Worm (Caenorhabditis elegans): ENCODE results near the gene hsd-3.
A peak's percentile ranks its signal among the peaks of the same experiment; 100 is the strongest.

hsd-3 gene

DNA sequence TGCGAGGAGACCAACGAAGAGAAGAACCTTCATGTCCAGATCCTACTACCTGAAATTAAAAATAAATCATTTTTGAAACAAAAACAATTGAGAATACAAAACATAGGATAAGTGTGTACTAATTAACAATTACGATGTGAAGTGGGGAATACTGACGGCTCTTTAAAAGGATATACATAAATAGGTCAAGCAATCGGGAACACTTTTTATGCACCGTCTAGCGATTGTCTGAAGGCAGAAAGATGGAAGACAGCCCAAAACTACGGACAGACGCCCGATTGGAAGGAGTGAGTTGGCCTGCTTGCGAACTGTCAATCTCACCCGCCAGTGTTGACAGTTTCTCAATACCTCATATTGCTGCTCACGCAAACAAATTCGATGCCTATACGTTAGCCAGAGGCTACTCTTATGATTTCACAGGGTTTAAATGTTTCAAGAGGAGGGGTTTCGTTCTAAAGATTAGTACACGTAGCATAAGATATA, 38.2 kb upstream of the hsd-3 start, which contains the start of gene calu-1:
Gene calu-1, minus strand, starts transcription at position 51 of the 483 bp plus-strand sequence.
- TF ChIP-seq ceh-83 (GFP tag; optimal IDR thresholded peaks at IDR 0.05) (no peak), nhr-2 (tag; optimal IDR thresholded peaks at IDR 0.05) (no peak), mep-1 (tag; optimal IDR thresholded peaks at IDR 0.05) (no peak), ceh-43 (GFP tag; optimal IDR thresholded peaks at IDR 0.05) (no peak), elt-3 (tag; optimal IDR thresholded peaks at IDR 0.05) (no peak), flh-1 (GFP tag; optimal IDR thresholded peaks at IDR 0.05) (no peak), M03D4.4 (tag; optimal IDR thresholded peaks at IDR 0.05) (no peak), ceh-39 (tag; optimal IDR thresholded peaks at IDR 0.05) (no peak), cnd-1 (tag; optimal IDR thresholded peaks at IDR 0.05) (no peak), zip-8 (tag; optimal IDR thresholded peaks at IDR 0.05) (no peak), lin-32 (GFP tag; optimal IDR thresholded peaks at IDR 0.05) (no peak), unc-62 (GFP tag; optimal IDR thresholded peaks at IDR 0.05) (no peak), ces-1 (GFP tag; optimal IDR thresholded peaks at IDR 0.05) (no peak), mls-2 (tag; optimal IDR thresholded peaks at IDR 0.05) (no peak)

DNA sequence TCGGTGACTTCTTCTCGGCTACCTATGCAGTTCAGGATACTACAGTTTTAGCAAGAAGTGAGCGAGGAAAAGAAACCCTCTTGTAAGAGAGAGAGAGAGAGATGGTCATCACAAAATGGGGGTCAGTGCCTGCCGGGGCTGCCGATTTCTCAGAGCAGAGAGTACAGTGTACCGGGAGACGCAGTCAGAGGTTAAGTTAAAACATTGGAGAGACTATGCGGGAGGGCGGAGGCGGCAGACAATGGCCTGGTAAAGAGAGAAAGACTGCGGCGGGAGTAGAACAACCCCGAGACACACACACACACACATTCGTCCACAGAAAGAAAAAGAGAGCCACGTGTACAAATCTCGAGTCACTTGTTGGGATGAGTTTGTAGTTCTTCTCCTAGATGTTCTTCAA, 37.7 kb upstream of the hsd-3 start:
- TF ChIP-seq ceh-83 (GFP tag; optimal IDR thresholded peaks at IDR 0.05) (no peak), mab-5 (tag; optimal IDR thresholded peaks at IDR 0.05) (no peak), ham-2 (GFP tag; optimal IDR thresholded peaks at IDR 0.05) (peak; percentile 5), unc-62 (GFP tag; optimal IDR thresholded peaks at IDR 0.05) (no peak), lsy-2 (tag; optimal IDR thresholded peaks at IDR 0.05) (no peak), ces-1 (GFP tag; optimal IDR thresholded peaks at IDR 0.05) (peak; percentile 11), sem-2 (GFP tag; optimal IDR thresholded peaks at IDR 0.05) (no peak), unc-39 (tag; optimal IDR thresholded peaks at IDR 0.05) (no peak), blmp-1 (tag; optimal IDR thresholded peaks at IDR 0.05) (no peak), nhr-12 (tag; optimal IDR thresholded peaks at IDR 0.05) (no peak), nhr-2 (tag; optimal IDR thresholded peaks at IDR 0.05) (no peak), snpc-4 (tag; optimal IDR thresholded peaks at IDR 0.05) (no peak), ceh-39 (tag; optimal IDR thresholded peaks at IDR 0.05) (no peak), ceh-43 (GFP tag; optimal IDR thresholded peaks at IDR 0.05) (no peak), unc-120 (tag; optimal IDR thresholded peaks at IDR 0.05; ENCODE audit: poor library complexity, severe bottlenecking) (peak; percentile 61), nhr-76 (tag; optimal IDR thresholded peaks at IDR 0.05) (no peak), lin-32 (GFP tag; optimal IDR thresholded peaks at IDR 0.05) (no peak), elt-3 (tag; optimal IDR thresholded peaks at IDR 0.05) (no peak), lin-13 (tag; optimal IDR thresholded peaks at IDR 0.05) (no peak), drap-1 (GFP tag; optimal IDR thresholded peaks at IDR 0.05) (no peak), ztf-11 (tag; optimal IDR thresholded peaks at IDR 0.05) (no peak), pha-4 (tag; optimal IDR thresholded peaks at IDR 0.05) (no peak), nhr-237 (tag; optimal IDR thresholded peaks at IDR 0.05) (no peak), sptf-1 (tag; optimal IDR thresholded peaks at IDR 0.05) (no peak), cnd-1 (tag; optimal IDR thresholded peaks at IDR 0.05) (no peak), M03D4.4 (tag; optimal IDR thresholded peaks at IDR 0.05) (peak; percentile 3), zip-8 (tag; optimal IDR thresholded peaks at IDR 0.05) (no peak), mls-2 (tag; optimal IDR thresholded peaks at IDR 0.05) (no peak), flh-1 (GFP tag; optimal IDR thresholded peaks at IDR 0.05) (no peak), mep-1 (tag; optimal IDR thresholded peaks at IDR 0.05) (no peak), hlh-1 (tag; optimal IDR thresholded peaks at IDR 0.05) (peak; percentile 23), elt-1 (tag; optimal IDR thresholded peaks at IDR 0.05; ENCODE audit: borderline replicate concordance, insufficient read depth) (no peak), tbx-8 (GFP tag; optimal IDR thresholded peaks at IDR 0.05) (no peak), nhr-28 (tag; optimal IDR thresholded peaks at IDR 0.05) (no peak), bed-3 (GFP tag; optimal IDR thresholded peaks at IDR 0.05) (no peak)

DNA sequence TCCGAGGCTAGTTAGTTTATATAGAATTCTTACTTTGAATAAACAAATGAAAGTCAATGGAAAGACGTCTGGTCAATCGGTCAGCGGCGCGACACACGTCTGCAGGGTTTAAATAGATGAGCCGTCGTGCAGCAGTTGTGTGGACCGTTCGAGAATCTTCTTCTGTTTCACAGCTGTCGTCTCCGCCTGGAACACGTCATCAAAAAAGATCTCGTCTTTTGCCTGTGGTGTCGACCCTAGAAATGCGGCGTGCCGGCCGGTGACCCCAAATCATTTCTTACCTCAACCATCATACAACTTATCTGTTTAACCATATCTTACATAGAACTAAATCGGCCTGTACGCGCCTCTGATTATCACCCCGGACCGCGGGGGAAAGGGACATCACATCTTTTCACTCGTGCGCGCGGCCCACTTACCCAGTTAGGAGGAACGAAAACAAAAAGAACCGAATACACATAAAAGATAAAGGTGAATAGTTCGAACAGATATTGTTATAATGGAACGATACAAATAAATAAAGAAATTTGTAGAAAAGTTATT, 37.0 kb upstream of the hsd-3 start:
- TF ChIP-seq ceh-83 (GFP tag; optimal IDR thresholded peaks at IDR 0.05) (no peak), elt-1 (tag; optimal IDR thresholded peaks at IDR 0.05; ENCODE audit: borderline replicate concordance, insufficient read depth) (peak; percentile 12), tbx-8 (GFP tag; optimal IDR thresholded peaks at IDR 0.05) (peak; percentile 27), lin-13 (tag; optimal IDR thresholded peaks at IDR 0.05) (peak; percentile 55), ham-2 (GFP tag; optimal IDR thresholded peaks at IDR 0.05) (peak; percentile 5), lin-32 (GFP tag; optimal IDR thresholded peaks at IDR 0.05) (peak; percentile 88), hlh-1 (tag; optimal IDR thresholded peaks at IDR 0.05) (peak; percentile 96), sptf-1 (tag; optimal IDR thresholded peaks at IDR 0.05) (peak; percentile 43), mep-1 (tag; optimal IDR thresholded peaks at IDR 0.05) (no peak), unc-62 (GFP tag; optimal IDR thresholded peaks at IDR 0.05) (peak; percentile 25), elt-3 (tag; optimal IDR thresholded peaks at IDR 0.05) (no peak), cnd-1 (tag; optimal IDR thresholded peaks at IDR 0.05) (peak; percentile 73)

Measured in whole organism, mixed stage, embryonic.